Worm (Caenorhabditis elegans) whole organism, midembryonic: ENCODE results near the gene C01G5.9.

ENCODE experiments used
- T22C8.4 ChIP-seq: fragments of 200-800 bp; sonication (Bioruptor generic); IDR thresholded peaks from 2 replicates; pipeline ENCODE4 v1.3.6; 2022; ENCODE audit warnings: missing genetic modification characterization, missing compliant biosample characterization
- cog-1 ChIP-seq: sonication (generic microtip); optimal IDR thresholded peaks from 2 replicates; lab custom pipeline; 2016; ENCODE audit warnings: missing genetic modification characterization, missing compliant biosample characterization
- flt-1 ChIP-seq: fragments of 200-800 bp; sonication (Bioruptor generic); IDR thresholded peaks from 2 replicates; pipeline ENCODE4 v1.3.6; 2022; ENCODE audit warnings: missing genetic modification characterization, missing compliant biosample characterization
- klf-2 ChIP-seq: fragments of 200-800 bp; sonication (Bioruptor generic); conservative IDR thresholded peaks from 2 replicates; pipeline ENCODE4 v1.3.6; 2022; ENCODE audit warnings: missing genetic modification reagents, missing genetic modification characterization, missing compliant biosample characterization
- med-1 ChIP-seq: sonication (generic microtip); optimal IDR thresholded peaks from 2 replicates; lab custom pipeline; 2017; ENCODE audit warnings: missing genetic modification characterization, mild to moderate bottlenecking, missing compliant biosample characterization, antibody characterized with exemption, missing genetic modification reagents; ENCODE audit not compliant: insufficient read depth
- ref-1 ChIP-seq: fragments of 200-800 bp; sonication (Bioruptor generic); conservative IDR thresholded peaks from 2 replicates; pipeline ENCODE4 v1.3.6; 2022; ENCODE audit warnings: missing genetic modification reagents, missing genetic modification characterization, missing compliant biosample characterization
- tab-1 ChIP-seq: fragments of 200-800 bp; sonication (Bioruptor generic); IDR thresholded peaks from 2 replicates; pipeline ENCODE4 v1.3.6; 2022; ENCODE audit warnings: missing genetic modification characterization, missing compliant biosample characterization
- ztf-23 ChIP-seq: fragments of 200-800 bp; sonication (Bioruptor generic); IDR thresholded peaks from 2 replicates; pipeline ENCODE4 v1.3.6; 2022; ENCODE audit warnings: missing genetic modification reagents, missing genetic modification characterization, missing compliant biosample characterization
- ztf-29 ChIP-seq: fragments of 200-800 bp; sonication (Bioruptor generic); IDR thresholded peaks from 2 replicates; pipeline ENCODE4 v1.3.6; 2022; ENCODE audit warnings: missing genetic modification reagents, missing genetic modification characterization, missing compliant biosample characterization

Gene C01G5.9

DNA sequence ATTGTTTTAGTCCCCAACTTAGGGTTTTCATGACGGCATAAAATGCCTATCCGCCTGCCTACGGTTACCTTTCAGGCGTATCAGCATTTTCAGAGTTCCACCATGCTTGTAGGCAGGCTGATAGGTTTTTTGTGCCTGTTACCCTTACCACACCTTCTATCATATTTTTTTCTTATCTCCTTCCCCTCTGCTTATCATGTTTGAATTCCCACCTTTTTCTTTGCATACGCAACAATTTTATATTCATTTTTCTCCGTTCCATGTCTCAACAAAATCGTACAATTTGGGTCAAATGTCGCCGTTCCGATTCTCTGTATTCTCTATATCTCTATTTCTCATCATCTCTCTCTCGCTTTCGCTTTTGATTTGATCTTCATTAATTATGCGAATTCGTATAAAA, at the start of gene C01G5.9:
Gene C01G5.9 (plus strand): TSS at position 301 of the 400 bp plus-strand sequence.
- TF ChIP-seq ztf-29 (GFP tag; lab: Robert Waterston, UW), result no peak
- no peak for TF ChIP-seq ref-1 (GFP tag; lab: Robert Waterston, UW)
- TF ChIP-seq tab-1 (GFP tag; lab: Robert Waterston, UW), result no peak
- TF ChIP-seq med-1, result no peak
- no peak for TF ChIP-seq ztf-23 (GFP tag; lab: Robert Waterston, UW)
- TF ChIP-seq cog-1 (tag; lab: Kevin White, UChicago), result no peak
- TF ChIP-seq T22C8.4 (GFP tag; lab: Robert Waterston, UW), result no peak
- no peak for TF ChIP-seq klf-2 (GFP tag; lab: Robert Waterston, UW)
- TF ChIP-seq flt-1, result no peak

DNA sequence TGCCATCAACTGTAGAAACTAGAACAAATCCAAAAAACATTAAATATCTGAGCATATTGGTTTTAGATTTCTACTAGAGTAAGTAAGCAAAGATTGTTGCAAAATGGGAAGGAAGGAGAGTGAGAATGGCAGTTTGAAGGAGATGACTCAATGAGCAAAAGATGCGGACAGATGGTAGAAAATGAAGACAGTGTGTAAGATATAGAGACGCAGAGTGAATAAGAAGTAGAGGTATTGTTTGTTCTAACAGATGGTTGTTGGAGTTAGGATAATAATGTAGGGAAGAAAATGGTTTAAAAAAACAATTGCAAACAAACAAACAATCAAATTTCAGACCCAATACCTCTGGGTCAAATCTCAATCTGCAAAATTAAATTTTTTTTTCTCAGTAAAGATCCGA, 48.5 kb upstream of the C01G5.9 start, which contains the start of gene tmed-13:
Gene tmed-13 (minus strand): TSS at position 169 of the 400 bp plus-strand sequence.
- TF ChIP-seq flt-1 (no peak), ztf-29 (GFP tag; lab: Robert Waterston, UW) (no peak), klf-2 (GFP tag; lab: Robert Waterston, UW) (no peak), cog-1 (tag; lab: Kevin White, UChicago) (no peak), ref-1 (GFP tag; lab: Robert Waterston, UW) (no peak), tab-1 (GFP tag; lab: Robert Waterston, UW) (no peak), T22C8.4 (GFP tag; lab: Robert Waterston, UW) (no peak), med-1 (no peak), ztf-23 (GFP tag; lab: Robert Waterston, UW) (no peak)

DNA sequence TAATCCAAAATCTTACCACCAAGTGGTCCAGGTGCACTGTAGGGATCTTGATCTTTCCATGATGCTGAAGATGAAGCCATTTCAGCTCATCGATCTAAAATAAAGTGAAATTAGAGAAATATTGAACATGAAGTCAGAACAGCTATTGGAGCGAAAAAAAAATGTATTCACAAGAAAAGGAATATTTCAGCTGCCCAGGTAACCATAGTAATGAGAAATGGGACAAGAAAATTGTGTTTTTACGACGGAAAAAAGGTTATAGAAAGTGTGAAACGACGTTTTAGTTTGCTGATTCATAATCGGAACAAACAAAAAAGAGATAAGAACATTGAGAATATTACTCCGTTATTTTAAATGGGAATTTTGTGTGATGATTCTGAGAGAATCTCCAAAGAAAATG, 46.6 kb upstream of the C01G5.9 start, which contains the start of gene Y73B6BL.27:
Gene Y73B6BL.27 (minus strand): TSS at position 101 of the 400 bp plus-strand sequence.
- TF ChIP-seq ref-1 (GFP tag; lab: Robert Waterston, UW) (no peak), ztf-23 (GFP tag; lab: Robert Waterston, UW) (no peak), ztf-29 (GFP tag; lab: Robert Waterston, UW) (no peak), cog-1 (tag; lab: Kevin White, UChicago) (no peak), flt-1 (no peak), T22C8.4 (GFP tag; lab: Robert Waterston, UW) (no peak), med-1 (no peak), tab-1 (GFP tag; lab: Robert Waterston, UW) (no peak), klf-2 (GFP tag; lab: Robert Waterston, UW) (no peak)

DNA sequence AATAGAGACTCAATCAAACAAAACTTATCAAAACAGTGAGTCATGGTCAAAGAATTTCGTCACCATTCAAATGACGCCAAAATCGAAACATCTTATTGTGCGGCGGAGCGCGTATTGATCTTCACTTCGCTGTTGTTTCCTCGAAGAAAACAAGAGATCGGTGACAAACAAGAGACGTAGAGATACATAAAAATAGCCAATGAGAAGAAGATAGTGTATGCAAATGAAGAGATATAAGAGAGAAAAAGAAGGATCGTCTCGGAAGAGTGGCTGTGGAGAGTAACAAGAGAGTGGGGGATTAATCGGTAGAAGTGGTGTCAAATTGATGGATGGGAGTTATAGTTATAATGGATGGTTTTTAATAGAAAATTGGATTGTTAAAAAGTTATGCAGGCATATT, 44.9 kb upstream of the C01G5.9 start:
- TF ChIP-seq med-1, result no peak
- 0 out of 2 replicates have a peak, but pooled peaks have one; percentile 22 for TF ChIP-seq flt-1
- no peak for TF ChIP-seq ztf-29 (GFP tag; lab: Robert Waterston, UW)
- TF ChIP-seq cog-1 (tag; lab: Kevin White, UChicago), result peak; percentile 66
- TF ChIP-seq ref-1 (GFP tag; lab: Robert Waterston, UW), result no peak

DNA sequence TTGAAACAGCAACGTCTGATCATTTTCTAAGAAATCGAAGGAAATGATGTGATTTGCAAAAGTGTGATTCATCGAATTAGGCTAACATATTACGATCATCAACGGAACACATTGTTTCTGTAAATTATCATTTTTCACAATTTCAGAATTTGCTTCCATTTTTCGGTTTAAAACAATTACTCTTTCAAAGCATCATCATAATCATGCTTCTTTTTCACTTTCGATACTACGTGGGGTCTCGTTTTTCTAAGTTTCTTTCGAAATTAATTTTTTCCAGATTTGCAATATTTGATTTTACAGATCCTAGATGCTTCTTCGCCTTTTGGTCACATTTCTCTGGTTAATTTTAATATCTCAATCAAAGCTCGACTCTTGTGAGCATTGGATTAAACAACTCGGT, 39.5 kb upstream of the C01G5.9 start, which contains the start of gene tyr-6:
Gene tyr-6 (plus strand): TSS at position 301 of the 400 bp plus-strand sequence.
- TF ChIP-seq ztf-23 (GFP tag; lab: Robert Waterston, UW), result no peak
- TF ChIP-seq klf-2 (GFP tag; lab: Robert Waterston, UW), result no peak
- no peak for TF ChIP-seq flt-1
- no peak for TF ChIP-seq T22C8.4 (GFP tag; lab: Robert Waterston, UW)
- TF ChIP-seq tab-1 (GFP tag; lab: Robert Waterston, UW), result no peak

DNA sequence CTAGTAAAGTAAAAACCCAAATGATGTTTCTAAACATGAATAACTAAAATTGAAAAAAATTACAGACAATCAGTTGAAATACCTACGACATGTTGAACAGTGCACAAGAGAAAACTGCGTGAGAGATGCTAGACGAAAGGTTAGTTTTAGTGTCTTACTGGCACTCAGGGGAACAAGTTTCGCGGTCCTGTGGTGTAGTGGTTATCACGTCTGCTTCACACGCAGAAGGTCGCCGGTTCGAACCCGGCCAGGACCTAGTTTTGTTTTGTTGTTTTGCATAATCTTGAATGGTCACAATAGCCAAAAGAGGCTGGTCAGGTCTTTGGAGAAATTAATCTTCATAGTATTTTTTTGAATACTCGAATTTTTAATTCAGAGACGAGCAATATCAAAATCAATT, 38.7 kb upstream of the C01G5.9 start:
- 0 out of 2 replicates have a peak, but pooled peaks have one; percentile 51 for TF ChIP-seq ztf-23 (GFP tag; lab: Robert Waterston, UW)
- TF ChIP-seq T22C8.4 (GFP tag; lab: Robert Waterston, UW), result 0 out of 2 replicates have a peak, but pooled peaks have one; percentile 23
- TF ChIP-seq tab-1 (GFP tag; lab: Robert Waterston, UW), result peak; percentile 74; the same call in 1 of the 2 replicates
- no peak for TF ChIP-seq cog-1 (tag; lab: Kevin White, UChicago)
- 0 out of 2 replicates have a peak, but pooled peaks have one; percentile 43 for TF ChIP-seq ref-1 (GFP tag; lab: Robert Waterston, UW)

DNA sequence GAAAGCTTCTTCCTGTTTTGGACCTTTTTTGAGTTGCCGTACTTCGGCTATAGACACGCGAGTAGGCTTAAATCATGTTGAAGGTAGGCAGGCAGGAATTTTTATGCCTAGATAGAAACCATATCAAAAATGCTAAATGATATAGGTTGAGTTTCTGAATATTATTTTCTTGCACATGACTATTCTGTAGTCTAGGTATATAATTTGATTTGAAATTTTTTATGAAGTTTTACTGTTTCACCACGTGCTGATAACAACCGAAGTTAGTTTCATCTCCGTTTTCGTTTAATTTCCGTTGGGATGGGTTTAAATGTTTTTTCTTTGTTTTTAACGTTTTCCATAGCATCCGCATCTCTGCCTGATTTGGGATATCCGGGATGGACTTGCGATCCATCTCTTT, 32.6 kb upstream of the C01G5.9 start, which contains the start of gene Y73B6BL.37:
Gene Y73B6BL.37 (plus strand): TSS at position 301 of the 400 bp plus-strand sequence.
- TF ChIP-seq klf-2 (GFP tag; lab: Robert Waterston, UW) (no peak), flt-1 (no peak), cog-1 (tag; lab: Kevin White, UChicago) (no peak), ztf-29 (GFP tag; lab: Robert Waterston, UW) (no peak), ref-1 (GFP tag; lab: Robert Waterston, UW) (no peak), ztf-23 (GFP tag; lab: Robert Waterston, UW) (no peak)

DNA sequence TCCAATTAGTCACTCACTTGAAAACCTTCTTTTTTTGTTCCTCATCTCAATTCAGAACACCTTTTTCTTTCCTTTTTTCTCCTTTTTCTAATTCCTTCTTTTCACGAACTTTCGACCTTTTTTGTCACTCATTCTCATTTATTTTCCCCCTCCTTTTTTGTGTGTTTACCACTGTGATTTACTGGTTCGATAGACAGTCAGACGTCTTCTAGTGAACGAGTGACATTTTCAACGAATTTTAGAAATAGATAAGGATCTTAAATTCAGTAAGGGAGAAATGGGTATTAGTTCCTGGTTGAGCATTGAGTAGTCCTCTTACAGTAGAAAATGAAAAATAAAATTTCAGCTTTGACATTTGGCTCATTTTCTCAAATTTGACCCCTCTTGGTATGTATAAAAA, 27.8 kb upstream of the C01G5.9 start:
- TF ChIP-seq ref-1 (GFP tag; lab: Robert Waterston, UW) (no peak), T22C8.4 (GFP tag; lab: Robert Waterston, UW) (no peak), cog-1 (tag; lab: Kevin White, UChicago) (no peak), flt-1 (no peak), ztf-29 (GFP tag; lab: Robert Waterston, UW) (no peak), med-1 (no peak), klf-2 (GFP tag; lab: Robert Waterston, UW) (no peak), ztf-23 (GFP tag; lab: Robert Waterston, UW) (no peak), tab-1 (GFP tag; lab: Robert Waterston, UW) (no peak)

DNA sequence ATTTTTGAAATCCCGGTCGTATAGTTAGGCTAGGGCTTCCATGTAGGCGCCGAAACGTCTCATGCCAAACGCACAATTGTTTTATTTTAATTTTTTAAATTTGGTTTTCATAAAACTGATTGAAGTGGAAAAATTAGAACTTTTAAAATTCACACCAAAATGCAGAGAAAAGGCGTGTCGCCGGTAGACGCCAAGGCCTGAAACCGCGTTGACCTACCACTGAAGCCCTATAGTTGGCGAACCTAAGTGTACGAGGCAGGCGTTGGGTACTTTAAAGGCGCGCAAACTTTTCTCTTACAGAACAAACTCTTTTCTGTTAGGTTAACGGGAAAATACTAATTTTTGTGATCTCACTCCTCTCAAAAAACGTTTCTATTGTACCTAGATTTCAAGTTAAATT, 26.4 kb upstream of the C01G5.9 start, which contains the start of gene Y73B6BL.44:
Gene Y73B6BL.44 (plus strand): TSS at position 301 of the 400 bp plus-strand sequence.
- TF ChIP-seq ztf-23 (GFP tag; lab: Robert Waterston, UW) (no peak), cog-1 (tag; lab: Kevin White, UChicago) (no peak), ztf-29 (GFP tag; lab: Robert Waterston, UW) (no peak), klf-2 (GFP tag; lab: Robert Waterston, UW) (no peak), ref-1 (GFP tag; lab: Robert Waterston, UW) (no peak), T22C8.4 (GFP tag; lab: Robert Waterston, UW) (no peak), flt-1 (no peak), tab-1 (GFP tag; lab: Robert Waterston, UW) (no peak), med-1 (no peak)
